Fruit fly (Drosophila melanogaster): Measurements from ENCODE around the gene CG31140.

The CG31140 gene

dm6 chr3R:23955380-23955779 is 7.6 kb upstream of the CG31140 start:
- TF ChIP-seq ci (GFP tag; IDR thresholded peaks at IDR 0.05), result 0 out of 3 replicates have a peak, but pooled peaks have one; percentile 17
- peak; percentile 30; the same call in 1 of the 3 replicates for TF ChIP-seq row (GFP tag; IDR thresholded peaks at IDR 0.05)
- TF ChIP-seq CG18599 (GFP tag; optimal IDR thresholded peaks at IDR 0.05), result no peak
- no peak for TF ChIP-seq gsb-n (tag; optimal IDR thresholded peaks at IDR 0.05)
- TF ChIP-seq Blimp-1 (GFP tag; optimal IDR thresholded peaks at IDR 0.05), result peak; percentile 93
- TF ChIP-seq crp (GFP tag; optimal IDR thresholded peaks at IDR 0.05), result peak in 1 of 2 experiments; percentile 49
- no peak for TF ChIP-seq CG32772 (GFP tag; IDR thresholded peaks at IDR 0.05)
- TF ChIP-seq ttk (GFP tag; IDR thresholded peaks at IDR 0.05), result no peak
- peak; percentile 61 to 64 for TF ChIP-seq Trl (optimal IDR thresholded peaks at IDR 0.05)
- TF ChIP-seq Trl (GFP tag; optimal IDR thresholded peaks at IDR 0.05), result no peak
- TF ChIP-seq CG17385 (GFP tag; optimal IDR thresholded peaks at IDR 0.05), result peak; percentile 70
- peak; percentile 64 for TF ChIP-seq sens (GFP tag)
- TF ChIP-seq Eip74EF (GFP tag; optimal IDR thresholded peaks at IDR 0.05), result peak in 1 of 2 experiments; percentile 88
- TF ChIP-seq nom (GFP tag; optimal IDR thresholded peaks at IDR 0.05), result peak; percentile 40
- no peak for TF ChIP-seq sd (tag; optimal IDR thresholded peaks at IDR 0.05)
- 0 out of 2 replicates have a peak, but pooled peaks have one; percentile 18 for TF ChIP-seq bbx (GFP tag; IDR thresholded peaks at IDR 0.05; ENCODE audit: partially characterized antibody)
- TF ChIP-seq CG3163 (GFP tag; optimal IDR thresholded peaks at IDR 0.05), result peak; percentile 66
- no peak for TF ChIP-seq hkb (optimal IDR thresholded peaks at IDR 0.05)
- TF ChIP-seq hkb (GFP tag; IDR thresholded peaks at IDR 0.05), result 0 out of 2 replicates have a peak, but pooled peaks have one; percentile 34
- TF ChIP-seq D19A (tag; optimal IDR thresholded peaks at IDR 0.05), result peak; percentile 81

- TF ChIP-seq sima (GFP tag; optimal IDR thresholded peaks at IDR 0.05) (peak; percentile 39), ham (GFP tag; IDR thresholded peaks at IDR 0.05) (peak; percentile 82; the same call in 1 of the 2 replicates), CG5953 (GFP tag; IDR thresholded peaks at IDR 0.05) (peak; percentile 94), stwl (tag; optimal IDR thresholded peaks at IDR 0.05) (peak; percentile 55), CG2116 (GFP tag; optimal IDR thresholded peaks at IDR 0.05) (peak; percentile 70), schlank (tag; optimal IDR thresholded peaks at IDR 0.05) (peak; percentile 59), Sry-δ (GFP tag; optimal IDR thresholded peaks at IDR 0.05) (peak; percentile 91), gcm2 (GFP tag; optimal IDR thresholded peaks at IDR 0.05) (peak; percentile 71), CG13775 (GFP tag; optimal IDR thresholded peaks at IDR 0.05) (peak; percentile 93), Nf-YC (tag; optimal IDR thresholded peaks at IDR 0.05) (peak; percentile 82), bsh (GFP tag; optimal IDR thresholded peaks at IDR 0.05) (peak in 1 of 2 experiments; percentile 87), B-H1 (GFP tag; IDR thresholded peaks at IDR 0.05) (peak; percentile 90), Dad (GFP tag; optimal IDR thresholded peaks at IDR 0.05) (peak; percentile 86), gt (GFP tag; IDR thresholded peaks at IDR 0.05) (peak; percentile 88), crol (GFP tag; IDR thresholded peaks at IDR 0.05) (peak; percentile 66), scrt (GFP tag; optimal IDR thresholded peaks at IDR 0.05) (peak; percentile 77), hkb (optimal IDR thresholded peaks at IDR 0.05) (peak; percentile 16), hkb (GFP tag; IDR thresholded peaks at IDR 0.05) (peak; percentile 93), Bdp1 (GFP tag; optimal IDR thresholded peaks at IDR 0.05) (peak; percentile 72), CG10654 (GFP tag; optimal IDR thresholded peaks at IDR 0.05) (peak; percentile 92), CG11247 (GFP tag; IDR thresholded peaks at IDR 0.05) (peak; percentile 97), p53 (GFP tag; optimal IDR thresholded peaks at IDR 0.05) (peak; percentile 58), tio (GFP tag; optimal IDR thresholded peaks at IDR 0.05) (peak; percentile 87), ind (GFP tag; optimal IDR thresholded peaks at IDR 0.05) (peak; percentile 94), Lim3 (GFP tag; IDR thresholded peaks at IDR 0.05) (peak; percentile 73), CG15479 (GFP tag; optimal IDR thresholded peaks at IDR 0.05) (no peak), Fer1 (GFP tag; optimal IDR thresholded peaks at IDR 0.05) (peak; percentile 83), CG11504 (tag; optimal IDR thresholded peaks at IDR 0.05) (no peak), Atf3 (GFP tag; optimal IDR thresholded peaks at IDR 0.05) (peak; percentile 78), Hr3 (GFP tag; optimal IDR thresholded peaks at IDR 0.05) (peak; percentile 93), ato (GFP tag; IDR thresholded peaks at IDR 0.05; ENCODE audit: partially characterized antibody) (peak; percentile 67)
Observed at dm6 chr3R:23958091-23958838, 4.7 kb upstream of the CG31140 start, which contains the start of the genes GluProRS and AP-1sigma. Gene GluProRS, minus strand, starts transcription at chr3R:23958391. Gene AP-1sigma, plus strand, starts transcription at chr3R:23958651.

Data from whole organism, embryonic.